Worm (Caenorhabditis elegans) whole organism, L4/young adult: ENCODE results near the gene pgp-13.

Experiments used
- W03F9.2 ChIP-seq: fragments of 150-350 bp; optimal IDR thresholded peaks from 2 replicates; lab custom pipeline; 2014; ENCODE audit warnings: missing biosample characterization, missing genetic modification characterization
- dao-5 ChIP-seq: sonication (generic microtip); optimal IDR thresholded peaks from 2 replicates; lab custom pipeline; 2016; ENCODE audit warnings: missing genotype, missing genetic modification characterization, moderate library complexity, missing compliant biosample characterization
- him-1 ChIP-seq: sonication (generic microtip); optimal IDR thresholded peaks from 2 replicates; lab custom pipeline; 2016; ENCODE audit warnings: missing genotype, missing genetic modification reagents, missing genetic modification characterization, missing compliant biosample characterization

DNA sequence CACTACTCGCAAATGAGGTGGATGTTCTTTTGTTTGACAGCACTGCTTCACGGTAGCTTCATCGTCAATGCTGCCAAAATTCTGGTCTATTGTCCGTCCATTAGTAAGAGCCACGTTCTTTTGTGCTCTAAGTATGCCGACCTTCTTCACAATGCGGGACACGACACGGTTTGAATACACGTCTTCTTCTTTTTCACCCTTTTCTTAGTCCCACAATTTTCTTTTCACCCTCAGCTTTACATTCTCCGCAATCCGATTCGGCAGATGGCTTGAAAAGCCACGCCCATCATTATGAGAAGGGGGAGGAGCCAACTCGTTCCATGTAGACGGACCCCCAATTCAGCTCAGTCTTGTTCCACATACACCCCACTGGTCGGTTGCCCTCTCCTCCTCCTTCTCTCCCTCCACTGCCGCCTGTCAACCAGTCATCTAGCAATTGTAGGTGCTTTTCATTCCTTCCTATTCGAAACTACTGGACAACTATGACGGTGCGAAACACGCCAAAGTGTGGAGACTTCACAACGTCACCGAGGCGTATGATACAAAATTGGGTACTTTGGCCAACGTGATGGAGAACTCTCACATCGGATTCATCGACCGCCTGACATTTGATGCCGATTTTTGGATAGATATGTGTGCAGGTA lies 46.7 kb upstream of the pgp-13 start:
- TF ChIP-seq dao-5 (tag; lab: Kevin White, UChicago) (no peak), him-1 (tag; lab: Kevin White, UChicago) (no peak), W03F9.2 (no peak)
